Fruit fly (Drosophila melanogaster) whole organism, wandering third instar larva: ENCODE measurements around the gene Neu2.

Experiments used
- CG32264 ChIP-seq: fragments of 200-800 bp; sonication (Bioruptor generic); optimal IDR thresholded peaks from 2 replicates; lab custom pipeline; 2016; ENCODE audit warnings: missing biosample characterization, missing genetic modification characterization
- CrebA ChIP-seq: fragments of 200-800 bp; sonication (Bioruptor generic); optimal IDR thresholded peaks from 2 replicates; lab custom pipeline; 2016; ENCODE audit warnings: missing biosample characterization, mild to moderate bottlenecking, missing genetic modification characterization, borderline replicate concordance
- Dfd ChIP-seq: fragments of >200 bp; optimal IDR thresholded peaks from 2 replicates; lab custom pipeline; 2017; ENCODE audit warnings: missing biosample characterization, missing genetic modification characterization
- Dif ChIP-seq: fragments of 200-275, 200-300 bp; sonication (Bioruptor generic); optimal IDR thresholded peaks from 2 replicates; lab custom pipeline; 2018; ENCODE audit warnings: missing biosample characterization, missing genetic modification characterization; ENCODE audit not compliant: partially characterized antibody
- Hnf4 ChIP-seq: fragments of 200-800 bp; sonication (Bioruptor generic); optimal IDR thresholded peaks from 2 replicates; lab custom pipeline; 2016; ENCODE audit warnings: missing biosample characterization, mild to moderate bottlenecking, missing genetic modification characterization
- Hr78 ChIP-seq: fragments of >200 bp; optimal IDR thresholded peaks from 2 replicates; lab custom pipeline; 2017; ENCODE audit warnings: missing biosample characterization, missing genetic modification characterization
- Mio ChIP-seq: sonication (Bioruptor generic); optimal IDR thresholded peaks from 2 replicates; lab custom pipeline; 2016; ENCODE audit warnings: missing biosample characterization, missing genetic modification characterization
- OdsH ChIP-seq: fragments of 200-800 bp; sonication (Bioruptor generic); optimal IDR thresholded peaks from 2 replicates; lab custom pipeline; 2016; ENCODE audit warnings: missing biosample characterization, mild to moderate bottlenecking, missing genetic modification characterization
- br ChIP-seq: fragments of 200-800 bp; sonication (Bioruptor generic); optimal IDR thresholded peaks from 2 replicates; lab custom pipeline; 2016; ENCODE audit warnings: missing biosample characterization, missing genetic modification characterization
- ey ChIP-seq: fragments of 200-800 bp; sonication (Bioruptor generic); optimal IDR thresholded peaks from 2 replicates; lab custom pipeline; 2016; ENCODE audit warnings: missing biosample characterization, missing genetic modification characterization
- jim ChIP-seq: fragments of 175-275, 200-325 bp; sonication (Bioruptor generic); optimal IDR thresholded peaks from 2 replicates; lab custom pipeline; 2016; ENCODE audit warnings: missing biosample characterization, mild to moderate bottlenecking, missing genetic modification characterization
- psq ChIP-seq: fragments of 200-800 bp; sonication (Bioruptor generic); optimal IDR thresholded peaks from 3 replicates; lab custom pipeline; 2017; ENCODE audit warnings: missing biosample characterization, mild to moderate bottlenecking, missing genetic modification characterization, moderate library complexity
- tai ChIP-seq: sonication (Bioruptor generic); optimal IDR thresholded peaks from 2 replicates; lab custom pipeline; 2016; ENCODE audit warnings: missing biosample characterization, missing genetic modification characterization

dm6 chr3L:21450486-21450885, 39.9 kb downstream of the Neu2 start:
- no peak for TF ChIP-seq tai
- no peak for TF ChIP-seq Hr78 (GFP tag; lab: Kevin White, UChicago)
- no peak for TF ChIP-seq Mio (GFP tag; lab: Kevin White, UChicago)
- no peak for TF ChIP-seq ey (GFP tag; lab: Kevin White, UChicago)
- TF ChIP-seq CrebA: no peak
- TF ChIP-seq Hnf4 (GFP tag; lab: Kevin White, UChicago): no peak
- TF ChIP-seq psq: no peak
- TF ChIP-seq CG32264: no peak
- no peak for TF ChIP-seq Dfd
- TF ChIP-seq OdsH (GFP tag; lab: Kevin White, UChicago): no peak
- no peak for TF ChIP-seq Dif (GFP tag; lab: Kevin White, UChicago)
- TF ChIP-seq jim (GFP tag; lab: Kevin White, UChicago): no peak
- no peak for TF ChIP-seq br (GFP tag; lab: Kevin White, UChicago)
